Worm (Caenorhabditis elegans): ENCODE results near the gene pxl-1.

Gene pxl-1

ce11 chrIII:5879291-5879968, 16.4 kb downstream of the pxl-1 start, which contains the start of gene hpo-10 (continued):
- TF ChIP-seq aly-2 (tag; optimal IDR thresholded peaks at IDR 0.05) = no peak
- TF ChIP-seq mef-2 (tag; optimal IDR thresholded peaks at IDR 0.05) = no peak
- TF ChIP-seq elt-2 (tag; optimal IDR thresholded peaks at IDR 0.05) = no peak
- no peak for TF ChIP-seq elt-3 (tag; optimal IDR thresholded peaks at IDR 0.05)
- TF ChIP-seq unc-30 (tag; optimal IDR thresholded peaks at IDR 0.05) = no peak
- TF ChIP-seq lin-14 (GFP tag; optimal IDR thresholded peaks at IDR 0.05) = peak; percentile 14
- no peak for TF ChIP-seq unc-86 (tag; optimal IDR thresholded peaks at IDR 0.05)
- no peak for TF ChIP-seq lin-13 (GFP tag; optimal IDR thresholded peaks at IDR 0.05)
- TF ChIP-seq aha-1 (tag; optimal IDR thresholded peaks at IDR 0.05) = no peak
- TF ChIP-seq grh-1 (GFP tag; IDR thresholded peaks at IDR 0.05) = no peak
- no peak for TF ChIP-seq unc-98 (GFP tag; IDR thresholded peaks at IDR 0.05)
- no peak for TF ChIP-seq unc-130 (tag; optimal IDR thresholded peaks at IDR 0.05)
- TF ChIP-seq hlh-4 (tag; optimal IDR thresholded peaks at IDR 0.05) = no peak
- peak; percentile 27 for TF ChIP-seq snu-23 (GFP tag; optimal IDR thresholded peaks at IDR 0.05)

- no peak for TF ChIP-seq unc-130 (tag; optimal IDR thresholded peaks at IDR 0.05)
- no peak for TF ChIP-seq nhr-47 (tag; optimal IDR thresholded peaks at IDR 0.05)
- TF ChIP-seq ama-1 (optimal IDR thresholded peaks at IDR 0.05) = no peak
- TF ChIP-seq snu-23 (GFP tag; optimal IDR thresholded peaks at IDR 0.05) = no peak
- TF ChIP-seq lsy-2 (tag; optimal IDR thresholded peaks at IDR 0.05) = peak in 1 of 2 experiments; percentile 87
- TF ChIP-seq efl-1 (optimal IDR thresholded peaks at IDR 0.05) = no peak
- TF ChIP-seq efl-1 (GFP tag; optimal IDR thresholded peaks at IDR 0.05 in 1 of 2) = peak in 1 of 2 experiments; percentile 82
- TF ChIP-seq fkh-8 (tag; optimal IDR thresholded peaks at IDR 0.05) = no peak
- TF ChIP-seq blmp-1 (tag; optimal IDR thresholded peaks at IDR 0.05) = peak; percentile 96
- no peak for TF ChIP-seq Y116A8C.19 (tag; optimal IDR thresholded peaks at IDR 0.05; ENCODE audit: borderline replicate concordance)
- TF ChIP-seq grh-1 (GFP tag; IDR thresholded peaks at IDR 0.05) = no peak
- TF ChIP-seq zip-4 (GFP tag; optimal IDR thresholded peaks at IDR 0.05) = no peak
- no peak for TF ChIP-seq lin-15B (tag; optimal IDR thresholded peaks at IDR 0.05)
- TF ChIP-seq ces-1 (GFP tag; optimal IDR thresholded peaks at IDR 0.05) = no peak
- TF ChIP-seq ceh-82 (tag; optimal IDR thresholded peaks at IDR 0.05) = no peak
- no peak for TF ChIP-seq hlh-17 (GFP tag; optimal IDR thresholded peaks at IDR 0.05; ENCODE audit: borderline replicate concordance)
- no peak for TF ChIP-seq lin-13 (GFP tag; optimal IDR thresholded peaks at IDR 0.05)
- TF ChIP-seq lir-3 (tag; optimal IDR thresholded peaks at IDR 0.05; ENCODE audit: poor library complexity) = no peak
- TF ChIP-seq unc-98 (GFP tag; IDR thresholded peaks at IDR 0.05) = no peak
- no peak for TF ChIP-seq nhr-20 (tag; optimal IDR thresholded peaks at IDR 0.05)
- TF ChIP-seq nhr-85 (tag) = no peak
- TF ChIP-seq dpl-1 (GFP tag; optimal IDR thresholded peaks at IDR 0.05) = peak in 1 of 3 experiments; percentile 16
- TF ChIP-seq ets-5 (GFP tag; IDR thresholded peaks at IDR 0.05) = no peak
- TF ChIP-seq isw-1 (GFP tag; IDR thresholded peaks at IDR 0.05) = no peak
- no peak for TF ChIP-seq ztf-11 (tag; optimal IDR thresholded peaks at IDR 0.05)
- no peak for TF ChIP-seq mef-2 (tag; optimal IDR thresholded peaks at IDR 0.05)
- TF ChIP-seq pax-3 (tag; optimal IDR thresholded peaks at IDR 0.05) = no peak
- no peak for TF ChIP-seq unc-62 (GFP tag; optimal IDR thresholded peaks at IDR 0.05)
- TF ChIP-seq nhr-28 (tag; optimal IDR thresholded peaks at IDR 0.05) = no peak
- TF ChIP-seq xbp-1 (tag; optimal IDR thresholded peaks at IDR 0.05) = no peak
Observed at ce11 chrIII:5878215-5878614, 17.6 kb downstream of the pxl-1 start, which contains the start of the genes mig-21 and F01F1.2. mig-21 (minus strand) TSS chrIII:5878380. F01F1.2 (plus strand) TSS chrIII:5878554.

Data from whole organism, L1 larva.